Fruit fly (Drosophila melanogaster) Kc167 (cell line): ENCODE data around the gene Cln3.

Source experiments
- Myc ChIP-seq: fragments of >200 bp; optimal IDR thresholded peaks from 2 replicates; lab custom pipeline; 2017; ENCODE audit warnings: missing external identifiers
- Sin3A ChIP-seq: fragments of >200 bp; optimal IDR thresholded peaks from 2 replicates; lab custom pipeline; 2018; ENCODE audit warnings: missing external identifiers

DNA sequence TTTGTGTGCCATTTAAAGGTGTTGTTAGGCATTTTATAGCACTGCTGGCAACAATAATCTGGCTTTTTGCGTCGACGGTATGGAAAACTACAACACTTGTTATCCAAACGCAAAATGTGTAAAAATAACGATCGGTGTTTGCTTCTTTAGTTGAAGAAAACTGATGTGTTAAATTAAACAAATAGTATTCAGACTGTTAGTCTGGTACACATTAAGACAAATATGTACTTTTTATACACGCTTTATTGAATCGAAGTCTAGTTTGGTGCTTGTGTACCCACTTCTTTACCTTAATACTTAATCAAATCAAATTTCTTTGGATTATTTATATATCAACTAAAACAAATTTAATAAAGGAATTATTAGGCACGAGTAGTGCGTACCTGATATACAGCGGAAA is 22.4 kb downstream of the Cln3 start:
- TF ChIP-seq Sin3A (lab: Kevin White, UChicago) (no peak), Myc (no peak)
